Worm (Caenorhabditis elegans) whole organism, mixed stage, embryonic: ENCODE results near the gene C49C3.6.
"Not testable (repeated sequence)": the region's sequence is repeated elsewhere in the genome, so short reads cannot be mapped to it uniquely, and the experiment has no call there.

Source experiments
- bed-3 ChIP-seq: fragments of 200-800 bp; sonication (Bioruptor generic); optimal IDR thresholded peaks from 3 replicates; lab custom pipeline; 2018; ENCODE audit warnings: mild to moderate bottlenecking, missing genetic modification characterization, moderate library complexity, missing compliant biosample characterization
- blmp-1 ChIP-seq: fragments of 150-350 bp; optimal IDR thresholded peaks from 2 replicates; lab custom pipeline; 2014; ENCODE audit warnings: missing biosample characterization, missing genetic modification characterization
- ceh-39 ChIP-seq: fragments of 150-350 bp; optimal IDR thresholded peaks from 2 replicates; lab custom pipeline; 2014; ENCODE audit warnings: missing biosample characterization, missing genetic modification characterization
- ceh-43 ChIP-seq: fragments of 200-800 bp; sonication (Bioruptor generic); optimal IDR thresholded peaks from 2 replicates; lab custom pipeline; 2018; ENCODE audit warnings: mild to moderate bottlenecking, missing genetic modification characterization, moderate library complexity, missing compliant biosample characterization
- ces-1 ChIP-seq: fragments of 150-350 bp; optimal IDR thresholded peaks from 2 replicates; lab custom pipeline; 2014; ENCODE audit warnings: missing biosample characterization, missing genetic modification reagents, missing genetic modification characterization
- cnd-1 ChIP-seq: fragments of 200-800 bp; sonication (Bioruptor generic); optimal IDR thresholded peaks from 2 replicates; lab custom pipeline; 2018; ENCODE audit warnings: mild to moderate bottlenecking, missing genetic modification characterization, missing compliant biosample characterization
- drap-1 ChIP-seq: fragments of 200-800 bp; sonication (Bioruptor generic); optimal IDR thresholded peaks from 3 replicates; lab custom pipeline; 2018; ENCODE audit warnings: mild to moderate bottlenecking, missing genetic modification characterization, missing compliant biosample characterization
- elt-1 ChIP-seq: sonication (generic microtip); optimal IDR thresholded peaks from 2 replicates; lab custom pipeline; 2017; ENCODE audit warnings: missing genetic modification characterization, mild to moderate bottlenecking, missing compliant biosample characterization, antibody characterized with exemption, moderate library complexity, borderline replicate concordance; ENCODE audit not compliant: insufficient read depth
- elt-3 ChIP-seq: fragments of 150-350 bp; optimal IDR thresholded peaks from 2 replicates; lab custom pipeline; 2014; ENCODE audit warnings: missing biosample characterization, missing genetic modification characterization
- flh-1 ChIP-seq: fragments of 200-800 bp; sonication (Bioruptor generic); optimal IDR thresholded peaks from 2 replicates; lab custom pipeline; 2018; ENCODE audit warnings: mild to moderate bottlenecking, missing genetic modification characterization, moderate library complexity, missing compliant biosample characterization
- ham-2 ChIP-seq: fragments of 200-800 bp; sonication (Bioruptor generic); optimal IDR thresholded peaks from 2 replicates; lab custom pipeline; 2018; ENCODE audit warnings: mild to moderate bottlenecking, missing genetic modification characterization, missing compliant biosample characterization
- hlh-1 ChIP-seq: fragments of 150-350 bp; optimal IDR thresholded peaks from 2 replicates; lab custom pipeline; 2014; ENCODE audit warnings: missing biosample characterization, missing genetic modification reagents, missing genetic modification characterization
- lin-13 ChIP-seq: fragments of 150-350 bp; optimal IDR thresholded peaks from 2 replicates; lab custom pipeline; 2014; ENCODE audit warnings: missing biosample characterization, missing genetic modification characterization
- lin-32 ChIP-seq: fragments of 200-800 bp; sonication (Bioruptor generic); optimal IDR thresholded peaks from 2 replicates; lab custom pipeline; 2018; ENCODE audit warnings: mild to moderate bottlenecking, missing genetic modification characterization, missing compliant biosample characterization
- lsy-2 ChIP-seq: fragments of 150-350 bp; optimal IDR thresholded peaks from 2 replicates; lab custom pipeline; 2014; ENCODE audit warnings: missing biosample characterization, missing genetic modification characterization
- mab-5 ChIP-seq: fragments of 150-350 bp; optimal IDR thresholded peaks from 2 replicates; lab custom pipeline; 2014; ENCODE audit warnings: missing biosample characterization, missing genetic modification characterization
- mls-2 ChIP-seq: sonication (generic microtip); optimal IDR thresholded peaks from 2 replicates; lab custom pipeline; 2016; ENCODE audit warnings: mild to moderate bottlenecking, missing genetic modification characterization, moderate library complexity, missing compliant biosample characterization
- nhr-12 ChIP-seq: fragments of 150-350 bp; optimal IDR thresholded peaks from 2 replicates; lab custom pipeline; 2014; ENCODE audit warnings: missing biosample characterization, missing genetic modification characterization
- nhr-2 ChIP-seq: fragments of 150-350 bp; optimal IDR thresholded peaks from 2 replicates; lab custom pipeline; 2014; ENCODE audit warnings: missing biosample characterization, missing genetic modification characterization
- nhr-237 ChIP-seq: fragments of 150-350 bp; optimal IDR thresholded peaks from 2 replicates; lab custom pipeline; 2014; ENCODE audit warnings: missing biosample characterization, missing genetic modification characterization
- nhr-28 ChIP-seq: fragments of 150-350 bp; optimal IDR thresholded peaks from 2 replicates; lab custom pipeline; 2014; ENCODE audit warnings: missing biosample characterization, missing genetic modification characterization
- pha-4 ChIP-seq: fragments of 150-350 bp; optimal IDR thresholded peaks from 2 replicates; lab custom pipeline; 2018; ENCODE audit warnings: missing biosample characterization, missing genetic modification reagents, missing genetic modification characterization
- snpc-4 ChIP-seq: fragments of 150-350 bp; optimal IDR thresholded peaks from 2 replicates; lab custom pipeline; 2014; ENCODE audit warnings: missing biosample characterization, missing genetic modification characterization
- sptf-1 ChIP-seq: sonication (generic microtip); optimal IDR thresholded peaks from 2 replicates; lab custom pipeline; 2017; ENCODE audit warnings: mild to moderate bottlenecking, missing genetic modification characterization, moderate library complexity, missing compliant biosample characterization
- tbx-8 ChIP-seq: fragments of 200-800 bp; sonication (Bioruptor generic); optimal IDR thresholded peaks from 2 replicates; lab custom pipeline; 2018; ENCODE audit warnings: mild to moderate bottlenecking, missing genetic modification characterization, moderate library complexity, missing compliant biosample characterization
- unc-120 ChIP-seq: sonication (generic microtip); optimal IDR thresholded peaks from 2 replicates; lab custom pipeline; 2017; ENCODE audit warnings: missing genetic modification characterization, missing compliant biosample characterization; ENCODE audit not compliant: poor library complexity, severe bottlenecking
- unc-39 ChIP-seq: fragments of 150-350 bp; optimal IDR thresholded peaks from 2 replicates; lab custom pipeline; 2014; ENCODE audit warnings: missing biosample characterization, missing genetic modification characterization
- unc-62 ChIP-seq: fragments of 150-350 bp; optimal IDR thresholded peaks from 2 replicates; lab custom pipeline; 2014; ENCODE audit warnings: missing biosample characterization, missing genetic modification reagents, missing genetic modification characterization
- ztf-11 ChIP-seq: fragments of 150-350 bp; optimal IDR thresholded peaks from 2 replicates; lab custom pipeline; 2014; ENCODE audit warnings: missing biosample characterization, missing genetic modification characterization

Gene C49C3.6

ce11 chrIV:17293068-17293467 lies 38.3 kb upstream of the C49C3.6 start:
- TF ChIP-seq nhr-2 (tag; lab: Kevin White, UChicago) (no peak), elt-1 (tag; lab: Kevin White, UChicago) (no peak), drap-1 (GFP tag; lab: Kevin White, UChicago) (no peak), ceh-39 (tag; lab: Kevin White, UChicago) (no peak)

DNA sequence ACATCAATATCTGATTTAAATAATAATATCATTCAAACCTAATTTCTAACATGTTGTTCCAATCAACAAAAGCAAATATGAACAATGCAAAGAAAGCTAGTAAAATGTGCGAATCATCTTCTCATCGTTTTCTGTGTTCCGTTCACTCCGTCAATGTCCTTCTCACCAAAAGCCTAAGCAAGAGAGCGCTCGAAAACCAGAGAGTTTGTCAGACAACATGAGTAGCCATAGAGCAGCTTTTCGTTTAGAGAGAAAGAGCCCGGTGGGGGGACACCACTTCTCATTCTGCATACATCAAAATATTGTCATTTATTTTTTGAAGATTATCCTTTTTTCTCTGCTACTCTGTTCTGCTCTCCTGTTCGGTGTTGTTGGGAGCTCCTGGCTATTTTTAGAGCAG lies 37.6 kb upstream of the C49C3.6 start:
- TF ChIP-seq snpc-4, result no peak
- TF ChIP-seq nhr-12 (tag; lab: Kevin White, UChicago), result no peak
- TF ChIP-seq unc-120, result peak; percentile 19
- TF ChIP-seq bed-3 (GFP tag; lab: Kevin White, UChicago), result no peak
- TF ChIP-seq pha-4 (tag; lab: Kevin White, UChicago), result peak; percentile 14
- peak; percentile 20 for TF ChIP-seq hlh-1
- TF ChIP-seq ham-2 (GFP tag; lab: Kevin White, UChicago), result no peak
- no peak for TF ChIP-seq ztf-11

DNA sequence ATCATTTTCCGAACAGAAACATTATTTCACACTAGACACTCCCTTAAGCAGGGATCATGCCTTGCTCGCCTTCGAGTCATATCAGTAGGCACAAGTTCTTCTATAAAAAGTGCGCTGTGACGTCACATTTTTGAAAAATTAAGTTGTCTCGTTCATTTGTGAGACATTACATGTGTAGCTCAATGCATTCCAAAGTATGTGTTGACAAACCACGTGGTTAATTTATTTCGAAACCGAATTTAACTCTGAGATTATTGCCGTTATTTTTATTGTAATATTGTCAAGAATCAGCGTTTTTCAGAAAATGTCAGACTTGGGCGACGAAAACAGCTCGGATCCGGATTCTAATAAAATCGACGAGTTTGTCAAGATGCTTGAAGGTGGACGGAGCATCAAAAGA lies 36.8 kb upstream of the C49C3.6 start, which contains the start of gene T28F3.5:
TSS of gene T28F3.5 (plus strand) at position 301 of the 400 bp plus-strand sequence.
- no peak for TF ChIP-seq lin-32
- TF ChIP-seq mls-2, result no peak
- TF ChIP-seq lin-13 (tag; lab: Kevin White, UChicago), result no peak
- no peak for TF ChIP-seq nhr-12 (tag; lab: Kevin White, UChicago)
- no peak for TF ChIP-seq ceh-43 (GFP tag; lab: Kevin White, UChicago)
- TF ChIP-seq nhr-2 (tag; lab: Kevin White, UChicago), result no peak
- TF ChIP-seq elt-3 (tag; lab: Kevin White, UChicago), result no peak

- TF ChIP-seq lsy-2 (tag; lab: Kevin White, UChicago), result no peak
These were observed 29.4 kb upstream of the C49C3.6 start, which contains the start of gene ifta-2 for ce11 chrIV:17301933-17302332. Gene ifta-2 (minus strand): TSS chrIV:17302033.

DNA sequence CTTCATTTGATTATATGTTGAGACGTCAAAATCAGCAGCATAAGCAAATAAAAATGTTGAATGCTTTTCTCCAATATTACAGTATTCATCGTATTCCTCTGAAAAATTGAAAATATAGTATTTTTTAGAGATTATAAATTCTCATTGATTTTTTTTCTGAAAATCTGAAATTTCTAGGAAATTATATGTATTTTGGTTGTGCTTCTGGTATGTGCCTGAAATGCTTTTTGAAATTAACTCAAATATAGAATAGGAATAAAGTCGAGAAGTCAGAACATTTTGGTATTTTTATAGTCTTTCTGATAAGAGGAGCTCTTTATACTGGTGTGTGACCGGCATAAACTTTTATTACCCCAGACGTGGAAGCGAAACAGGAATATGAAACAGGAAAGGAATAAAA lies 24.1 kb upstream of the C49C3.6 start, which contains the start of gene T28F3.8:
TSS of gene T28F3.8 (minus strand) at position 101 of the 400 bp plus-strand sequence.
- TF ChIP-seq lsy-2 (tag; lab: Kevin White, UChicago); mab-5 (tag; lab: Kevin White, UChicago); bed-3 (GFP tag; lab: Kevin White, UChicago): not testable (repeated sequence)
- TF ChIP-seq, all 35 proteins: peak for 0; not testable (repeated sequence) for 35

- TF ChIP-seq drap-1 (GFP tag; lab: Kevin White, UChicago), result no peak
- no peak for TF ChIP-seq blmp-1
- TF ChIP-seq sptf-1 (tag; lab: Kevin White, UChicago), result no peak
- no peak for TF ChIP-seq flh-1 (GFP tag; lab: Kevin White, UChicago)
- TF ChIP-seq unc-39 (tag; lab: Kevin White, UChicago), result no peak
- TF ChIP-seq lin-13 (tag; lab: Kevin White, UChicago), result no peak
- TF ChIP-seq elt-1 (tag; lab: Kevin White, UChicago), result no peak
- no peak for TF ChIP-seq unc-120
- no peak for TF ChIP-seq tbx-8
- TF ChIP-seq unc-62 (GFP tag; lab: Kevin White, UChicago), result no peak
- no peak for TF ChIP-seq elt-3 (tag; lab: Kevin White, UChicago)
- TF ChIP-seq cnd-1 (tag; lab: Kevin White, UChicago), result no peak
- no peak for TF ChIP-seq nhr-2 (tag; lab: Kevin White, UChicago)
- no peak for TF ChIP-seq nhr-237 (tag; lab: Kevin White, UChicago)
- TF ChIP-seq, all 35 proteins: peak for 0
These were observed 23.1 kb upstream of the C49C3.6 start, which contains the start of gene T28F3.9 for ce11 chrIV:17308211-17308610. Gene T28F3.9 (plus strand): TSS chrIV:17308511.

- no peak for TF ChIP-seq ham-2 (GFP tag; lab: Kevin White, UChicago)
- TF ChIP-seq mls-2, result no peak
- no peak for TF ChIP-seq pha-4 (tag; lab: Kevin White, UChicago)
- TF ChIP-seq nhr-28 (tag; lab: Kevin White, UChicago), result no peak
- no peak for TF ChIP-seq ces-1 (GFP tag; lab: Kevin White, UChicago)
- no peak for TF ChIP-seq drap-1 (GFP tag; lab: Kevin White, UChicago)
- no peak for TF ChIP-seq unc-39 (tag; lab: Kevin White, UChicago)
These were observed 19.5 kb upstream of the C49C3.6 start, which contains the start of gene snf-9 for ce11 chrIV:17311842-17312241. Gene snf-9 (plus strand): TSS chrIV:17312142.
